Fruit fly (Drosophila melanogaster) whole organism, wandering third instar larva: ENCODE data around the gene CG43725.

Experiments
- Abd-B ChIP-seq: fragments of >200 bp; optimal IDR thresholded peaks from 2 replicates; lab custom pipeline; 2017; ENCODE audit warnings: missing biosample characterization, missing genetic modification characterization
- Hr78 ChIP-seq: fragments of >200 bp; optimal IDR thresholded peaks from 2 replicates; lab custom pipeline; 2017; ENCODE audit warnings: missing biosample characterization, missing genetic modification characterization
- Jra ChIP-seq: sonication (Bioruptor generic); optimal IDR thresholded peaks from 2 replicates; lab custom pipeline; 2016; ENCODE audit warnings: missing biosample characterization, missing genetic modification characterization
- Myc ChIP-seq: fragments of >200 bp; optimal IDR thresholded peaks from 2 replicates; lab custom pipeline; 2017
- brk ChIP-seq: fragments of 200-800 bp; sonication (Bioruptor generic); optimal IDR thresholded peaks from 2 replicates; lab custom pipeline; 2016; ENCODE audit warnings: missing biosample characterization, mild to moderate bottlenecking, missing genetic modification characterization
- dmrt93B ChIP-seq: fragments of 200-800 bp; sonication (Bioruptor generic); optimal IDR thresholded peaks from 2 replicates; lab custom pipeline; 2018; ENCODE audit warnings: missing biosample characterization, mild to moderate bottlenecking, missing genetic modification characterization
- h ChIP-seq: fragments of 200-800 bp; sonication (Bioruptor generic); optimal IDR thresholded peaks from 3 replicates; lab custom pipeline; 2016; ENCODE audit warnings: missing biosample characterization, mild to moderate bottlenecking, missing genetic modification characterization
- jim ChIP-seq: fragments of 175-275, 200-325 bp; sonication (Bioruptor generic); optimal IDR thresholded peaks from 2 replicates; lab custom pipeline; 2016; ENCODE audit warnings: missing biosample characterization, mild to moderate bottlenecking, missing genetic modification characterization
- psq ChIP-seq: fragments of 200-800 bp; sonication (Bioruptor generic); optimal IDR thresholded peaks from 3 replicates; lab custom pipeline; 2017; ENCODE audit warnings: missing biosample characterization, mild to moderate bottlenecking, missing genetic modification characterization, moderate library complexity
- rgr ChIP-seq: fragments of 200-800 bp; sonication (Bioruptor generic); optimal IDR thresholded peaks from 3 replicates; lab custom pipeline; 2016; ENCODE audit warnings: missing biosample characterization, mild to moderate bottlenecking, missing genetic modification characterization
- tai ChIP-seq: sonication (Bioruptor generic); optimal IDR thresholded peaks from 2 replicates; lab custom pipeline; 2016; ENCODE audit warnings: missing biosample characterization, missing genetic modification characterization

DNA sequence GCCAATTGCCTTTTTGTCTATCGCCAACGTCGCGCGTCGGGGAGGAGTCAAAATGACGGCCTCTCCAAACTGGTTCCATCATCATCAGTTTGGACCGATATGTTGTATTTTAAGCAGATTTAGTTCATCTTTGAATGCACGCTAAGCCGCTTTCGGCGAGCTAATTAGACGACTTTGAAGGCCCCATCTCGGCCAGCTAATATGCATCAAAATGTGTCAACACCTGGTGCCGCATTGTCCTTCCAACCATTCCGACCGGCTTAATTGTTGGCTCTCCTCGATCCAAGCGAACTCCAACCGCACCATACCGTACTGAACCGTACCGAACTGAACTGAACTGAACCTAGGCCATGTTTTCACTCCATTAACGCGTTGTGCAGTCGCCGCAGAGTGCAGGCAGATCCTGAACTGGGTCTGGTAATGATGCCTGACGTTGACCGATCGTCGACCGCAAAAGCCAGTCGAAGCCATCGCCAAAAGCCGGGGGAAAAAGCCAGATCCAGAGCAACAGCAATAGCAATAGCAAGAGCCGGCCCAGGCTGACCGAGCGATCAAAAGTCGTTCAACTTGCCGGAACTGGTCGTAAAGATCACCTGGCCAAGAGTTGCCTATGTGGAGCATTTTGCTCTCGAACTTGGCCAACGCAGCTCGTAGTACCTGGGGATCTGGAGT lies 47.4 kb upstream of the CG43725 start:
- TF ChIP-seq Abd-B (GFP tag; lab: Kevin White, UChicago) (no peak), jim (GFP tag; lab: Kevin White, UChicago) (no peak), Myc (lab: Kevin White, UChicago) (no peak), Hr78 (GFP tag; lab: Kevin White, UChicago) (no peak), h (GFP tag; lab: Kevin White, UChicago) (no peak), dmrt93B (no peak), tai (GFP tag; lab: Kevin White, UChicago) (no peak), psq (no peak), rgr (GFP tag; lab: Kevin White, UChicago) (no peak), brk (no peak), Jra (GFP tag; lab: Kevin White, UChicago) (no peak)
